Worm (Caenorhabditis elegans): Measurements from ENCODE around the gene F40F8.11.

The F40F8.11 gene

DNA sequence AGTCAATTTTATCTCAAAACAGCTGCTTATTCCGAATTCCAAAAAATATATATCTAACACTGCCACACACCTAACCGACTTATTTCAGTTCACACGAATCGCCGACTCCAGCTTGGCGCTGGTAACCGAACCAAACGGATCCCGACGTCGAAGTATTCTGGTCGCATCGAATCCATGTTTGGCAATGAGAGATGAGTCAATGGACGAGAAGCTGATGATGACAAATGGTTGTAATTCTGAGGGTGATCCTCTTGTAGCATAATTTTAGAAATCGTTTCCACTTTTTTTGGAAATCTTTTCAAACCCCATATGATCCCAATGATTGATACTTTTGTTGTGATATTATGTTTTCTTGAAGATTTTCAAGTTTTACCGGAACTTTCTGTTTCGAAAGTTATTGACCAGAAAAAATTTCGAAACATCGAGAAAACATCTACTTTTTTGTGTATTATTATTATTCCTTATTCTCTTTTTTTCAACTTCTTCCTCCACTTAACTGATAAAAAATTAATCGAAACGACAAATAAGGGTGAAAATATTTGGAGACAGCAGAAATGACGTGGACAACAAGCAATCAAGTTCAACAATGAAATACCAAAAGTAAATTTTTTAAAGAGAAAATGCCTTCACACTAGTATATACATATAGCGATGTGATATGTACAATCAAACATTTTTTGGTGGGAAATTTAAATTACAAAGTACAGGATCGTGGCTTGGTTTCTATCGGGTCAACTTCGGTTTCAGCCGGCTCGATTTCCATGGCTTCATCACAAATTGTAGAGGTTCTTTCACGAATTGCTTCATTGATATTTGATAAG, 17.7 kb upstream of the F40F8.11 start (continued):
- TF ChIP-seq snpc-4 (GFP tag; optimal IDR thresholded peaks at IDR 0.05) (no peak), snpc-4 (tag; optimal IDR thresholded peaks at IDR 0.05) (peak in 3 of 4 experiments; percentile 10 to 17 (median 16)), nhr-120 (GFP tag; IDR thresholded peaks at IDR 0.05) (no peak), ztf-28 (GFP tag; IDR thresholded peaks at IDR 0.05) (0 out of 2 replicates have a peak, but pooled peaks have one; percentile 37), ztf-26 (tag; optimal IDR thresholded peaks at IDR 0.05) (no peak), ceh-79 (tag; optimal IDR thresholded peaks at IDR 0.05) (no peak), egl-44 (GFP tag; IDR thresholded peaks at IDR 0.05) (peak; percentile 40; the same call in 1 of the 2 replicates), madf-6 (GFP tag; IDR thresholded peaks at IDR 0.05) (no peak; the same call in 1 of the 2 replicates), pbrm-1 (GFP tag; IDR thresholded peaks at IDR 0.05) (peak; percentile 70; the same call in 1 of the 2 replicates), ztf-25 (GFP tag; IDR thresholded peaks at IDR 0.05) (0 out of 2 replicates have a peak, but pooled peaks have one; percentile 10), lin-26 (GFP tag; IDR thresholded peaks at IDR 0.05) (0 out of 2 replicates have a peak, but pooled peaks have one; percentile 32), tbp1 (GFP tag; optimal IDR thresholded peaks at IDR 0.05) (no peak), F33H1.4 (GFP tag; IDR thresholded peaks at IDR 0.05) (no peak; the same call in 1 of the 2 replicates), zim-3 (tag; optimal IDR thresholded peaks at IDR 0.05) (no peak), akir-1 (GFP tag; optimal IDR thresholded peaks at IDR 0.05) (no peak), lir-1 (GFP tag; conservative IDR thresholded peaks at IDR 0.05) (no peak), madf-10 (tag; optimal IDR thresholded peaks at IDR 0.05) (peak; percentile 36), lsl-1 (GFP tag; optimal IDR thresholded peaks at IDR 0.05) (no peak), Y67H2A.10 (GFP tag; conservative IDR thresholded peaks at IDR 0.05) (no peak), athp-1 (tag; optimal IDR thresholded peaks at IDR 0.05) (no peak), cebp-1 (GFP tag; IDR thresholded peaks at IDR 0.05) (peak; percentile 46; the same call in 1 of the 2 replicates), cebp-1 (tag; optimal IDR thresholded peaks at IDR 0.05) (peak; percentile 76), zfh-2 (GFP tag; conservative IDR thresholded peaks at IDR 0.05) (no peak), hrde-1 (tag; optimal IDR thresholded peaks at IDR 0.05; ENCODE audit: borderline replicate concordance) (no peak), dpff-1 (tag; optimal IDR thresholded peaks at IDR 0.05) (peak; percentile 48), lag-1 (GFP tag; IDR thresholded peaks at IDR 0.05) (no peak), sea-2 (GFP tag; IDR thresholded peaks at IDR 0.05) (no peak), F49E8.2 (tag; optimal IDR thresholded peaks at IDR 0.05; ENCODE audit: insufficient read depth) (no peak), rec-8 (tag; optimal IDR thresholded peaks at IDR 0.05) (no peak), C06A6.2 (GFP tag; conservative IDR thresholded peaks at IDR 0.05) (peak; percentile 56; the same call in 1 of the 2 replicates), nfyb-1 (GFP tag; IDR thresholded peaks at IDR 0.05) (peak; percentile 89), chd-7 (tag; optimal IDR thresholded peaks at IDR 0.05) (peak; percentile 76), F22D6.2 (tag; optimal IDR thresholded peaks at IDR 0.05) (peak; percentile 17), Y95B8A.8 (GFP tag; IDR thresholded peaks at IDR 0.05) (peak; percentile 87), ztf-22 (GFP tag; optimal IDR thresholded peaks at IDR 0.05) (peak; percentile 73), B0019.2 (GFP tag; conservative IDR thresholded peaks at IDR 0.05) (no peak), pha-4 (tag; optimal IDR thresholded peaks at IDR 0.05) (no peak), sdz-38 (tag; optimal IDR thresholded peaks at IDR 0.05) (no peak), ztf-3 (GFP tag; optimal IDR thresholded peaks at IDR 0.05) (no peak)

All from whole organism, young adult.